Fruit fly (Drosophila melanogaster): Measurements from ENCODE around the gene CG6462.

dm6 chr3L:6038720-6039205 lies 1.9 kb downstream of the CG6462 start, which contains the start of gene Jon65Aiv:
- no peak for TF ChIP-seq Vsx1 (GFP tag; optimal IDR thresholded peaks at IDR 0.05)
- TF ChIP-seq CG2202 (tag; optimal IDR thresholded peaks at IDR 0.05): no peak
- TF ChIP-seq Hr3 (GFP tag; optimal IDR thresholded peaks at IDR 0.05): no peak
- TF ChIP-seq CG10321 (GFP tag; IDR thresholded peaks at IDR 0.05): no peak
- TF ChIP-seq CG13296 (GFP tag; optimal IDR thresholded peaks at IDR 0.05): no peak
- TF ChIP-seq twi (tag; optimal IDR thresholded peaks at IDR 0.05): no peak
